Fruit fly (Drosophila melanogaster) whole organism, embryonic: ENCODE measurements around the gene CG14142.
A peak's percentile ranks its signal among the peaks of the same experiment; 100 is the strongest.

Experiments used
- Antp ChIP-seq: fragments of 200-800 bp; sonication (Bioruptor generic); optimal IDR thresholded peaks from 3 replicates; lab custom pipeline; 2016; ENCODE audit warnings: missing biosample characterization, missing genetic modification characterization
- Atf-2 ChIP-seq: fragments of 200-800 bp; sonication (Bioruptor generic); optimal IDR thresholded peaks from 2 replicates; lab custom pipeline; 2016; ENCODE audit warnings: missing biosample characterization, missing genetic modification characterization
- BtbVII ChIP-seq: fragments of 200-800 bp; sonication (Bioruptor generic); optimal IDR thresholded peaks from 3 replicates; lab custom pipeline; 2017; ENCODE audit warnings: missing biosample characterization, mild to moderate bottlenecking, missing genetic modification characterization
- Bteb2 ChIP-seq: fragments of 200-800 bp; sonication (Bioruptor generic); optimal IDR thresholded peaks from 2 replicates; lab custom pipeline; 2016; ENCODE audit warnings: missing biosample characterization, missing genetic modification characterization
- CG11504 ChIP-seq: fragments of 200-800 bp; sonication (Bioruptor generic); optimal IDR thresholded peaks from 3 replicates; lab custom pipeline; 2019; ENCODE audit warnings: missing biosample characterization, mild to moderate bottlenecking, missing genetic modification characterization, moderate library complexity
- CG1529 ChIP-seq: fragments of 200-800 bp; sonication (Bioruptor generic); optimal IDR thresholded peaks from 3 replicates; lab custom pipeline; 2018; ENCODE audit warnings: missing biosample characterization, missing genetic modification characterization
- CG1647 ChIP-seq: fragments of 200-800 bp; sonication (Bioruptor generic); optimal IDR thresholded peaks from 3 replicates; lab custom pipeline; 2016; ENCODE audit warnings: missing biosample characterization, missing genetic modification characterization
- CG17612 ChIP-seq: fragments of 200-800 bp; sonication (Bioruptor generic); IDR thresholded peaks from 2 replicates; pipeline ENCODE4 v1.3.6; 2022; ENCODE audit warnings: missing biosample characterization, missing genetic modification characterization
- CG18599 ChIP-seq: fragments of 200-800 bp; sonication (Bioruptor generic); optimal IDR thresholded peaks from 3 replicates; lab custom pipeline; 2017; ENCODE audit warnings: missing biosample characterization, missing genetic modification characterization, mild to moderate bottlenecking, moderate library complexity, missing genetic modification reagents
- CG2120 ChIP-seq: fragments of 200-800 bp; sonication (Bioruptor generic); optimal IDR thresholded peaks from 3 replicates; lab custom pipeline; 2016; ENCODE audit warnings: missing biosample characterization, missing genetic modification characterization
- CG2712 ChIP-seq: fragments of 200-800 bp; optimal IDR thresholded peaks from 3 replicates; lab custom pipeline; 2019; ENCODE audit warnings: missing biosample characterization, mild to moderate bottlenecking, missing genetic modification characterization, moderate library complexity
- CG31441 ChIP-seq: fragments of 200-800 bp; sonication (Bioruptor generic); IDR thresholded peaks from 2 replicates; pipeline ENCODE4 v1.3.6; 2022; ENCODE audit warnings: missing biosample characterization, missing genetic modification characterization
- CG32532 ChIP-seq: fragments of 200-800 bp; sonication (Bioruptor generic); IDR thresholded peaks from 2 replicates; pipeline ENCODE4 v1.3.6; 2022; ENCODE audit warnings: missing biosample characterization, missing genetic modification characterization
- CG32767 ChIP-seq: fragments of 200-800 bp; sonication (Bioruptor generic); IDR thresholded peaks from 2 replicates; pipeline ENCODE4 v1.3.6; 2022; ENCODE audit warnings: missing biosample characterization, missing genetic modification characterization
- CG34422 ChIP-seq: fragments of 200-800 bp; sonication (Bioruptor generic); IDR thresholded peaks from 3 replicates; pipeline ENCODE4 v1.3.6; 2022; ENCODE audit warnings: missing biosample characterization, missing genetic modification characterization
- CG8290 ChIP-seq, 3 experiments: fragments of 200-800 bp; sonication (Bioruptor generic); optimal IDR thresholded peaks; 2 replicates each; lab custom pipeline; 2016 to 2019; ENCODE audit warnings: missing biosample characterization in 3 of 3, missing genetic modification characterization in 3 of 3, mild to moderate bottlenecking in 2 of 3, moderate library complexity in 1 of 3
- CG9215 ChIP-seq: fragments of 200-800 bp; sonication (Bioruptor generic); IDR thresholded peaks from 2 replicates; pipeline ENCODE4 v1.3.6; 2022; ENCODE audit warnings: missing biosample characterization, missing genetic modification characterization
- CoRest ChIP-seq: fragments of 200-800 bp; sonication (Bioruptor generic); optimal IDR thresholded peaks from 3 replicates; lab custom pipeline; 2018; ENCODE audit warnings: missing biosample characterization, mild to moderate bottlenecking, missing genetic modification characterization, moderate library complexity
- ERR ChIP-seq: fragments of 200-800 bp; sonication (Bioruptor generic); optimal IDR thresholded peaks from 2 replicates; lab custom pipeline; 2016; ENCODE audit warnings: missing biosample characterization, missing genetic modification characterization
- Eip74EF ChIP-seq, 2 experiments: fragments of 200-800 bp in 1 of 2; fragments of >200 bp in 1 of 2; sonication (Bioruptor generic) in 1 of 2; optimal IDR thresholded peaks; 2 replicates each; lab custom pipeline; 2017 to 2019; ENCODE audit warnings: missing biosample characterization in 2 of 2, missing genetic modification characterization in 2 of 2, mild to moderate bottlenecking in 1 of 2, moderate library complexity in 1 of 2
- HLH54F ChIP-seq: fragments of 200-800 bp; sonication (Bioruptor generic); optimal IDR thresholded peaks from 3 replicates; lab custom pipeline; 2016; ENCODE audit warnings: missing biosample characterization, missing genetic modification characterization
- Hey ChIP-seq: fragments of 200-800 bp; sonication (Bioruptor generic); optimal IDR thresholded peaks from 3 replicates; lab custom pipeline; 2018; ENCODE audit warnings: missing biosample characterization, mild to moderate bottlenecking, missing genetic modification characterization
- Myb ChIP-seq: fragments of 200-800 bp; sonication (Bioruptor generic); optimal IDR thresholded peaks from 2 replicates; lab custom pipeline; 2016; ENCODE audit warnings: missing biosample characterization, missing genetic modification characterization
- NC2α ChIP-seq: fragments of 200-800 bp; sonication (Bioruptor generic); optimal IDR thresholded peaks from 2 replicates; lab custom pipeline; 2016; ENCODE audit warnings: missing biosample characterization, missing genetic modification characterization
- Oli ChIP-seq: fragments of 200-800 bp; sonication (Bioruptor generic); optimal IDR thresholded peaks from 2 replicates; lab custom pipeline; 2018; ENCODE audit warnings: missing biosample characterization, mild to moderate bottlenecking, missing genetic modification characterization, moderate library complexity
- Pdp1 ChIP-seq, 2 experiments: fragments of 200-800 bp; sonication (Bioruptor generic); optimal IDR thresholded peaks; 3 replicates each; lab custom pipeline; 2016; ENCODE audit warnings: missing biosample characterization in 2 of 2, missing genetic modification characterization in 2 of 2, mild to moderate bottlenecking in 1 of 2, moderate library complexity in 1 of 2
- Rfx ChIP-seq: fragments of 200-800 bp; sonication (Bioruptor generic); IDR thresholded peaks from 2 replicates; pipeline ENCODE4 v1.3.6; 2022; ENCODE audit warnings: missing biosample characterization, missing genetic modification characterization
- Vsx1 ChIP-seq: fragments of 200-800 bp; sonication (Bioruptor generic); optimal IDR thresholded peaks from 2 replicates; lab custom pipeline; 2017; ENCODE audit warnings: missing biosample characterization, mild to moderate bottlenecking, missing genetic modification characterization, missing genetic modification reagents
- ab ChIP-seq: fragments of 200-800 bp; sonication (Bioruptor generic); optimal IDR thresholded peaks from 2 replicates; lab custom pipeline; 2016; ENCODE audit warnings: missing biosample characterization, missing genetic modification characterization
- amos ChIP-seq: fragments of 200-800 bp; sonication (Bioruptor generic); IDR thresholded peaks from 2 replicates; pipeline ENCODE4 v1.3.6; 2022; ENCODE audit warnings: missing biosample characterization, missing genetic modification characterization; ENCODE audit not compliant: partially characterized antibody
- aop ChIP-seq: fragments of 200-800 bp; sonication (Bioruptor generic); IDR thresholded peaks from 2 replicates; pipeline ENCODE4 v1.3.6; 2022; ENCODE audit warnings: missing biosample characterization, missing genetic modification characterization
- az2 ChIP-seq: fragments of 200-800 bp; sonication (Bioruptor generic); optimal IDR thresholded peaks from 3 replicates; lab custom pipeline; 2016; ENCODE audit warnings: missing biosample characterization, missing genetic modification characterization
- bab2 ChIP-seq: fragments of 200-800 bp; sonication (Bioruptor generic); optimal IDR thresholded peaks from 2 replicates; lab custom pipeline; 2016; ENCODE audit warnings: missing biosample characterization, missing genetic modification characterization
- chm ChIP-seq: fragments of 200-800 bp; sonication (Bioruptor generic); IDR thresholded peaks from 2 replicates; pipeline ENCODE4 v1.3.6; 2022; ENCODE audit warnings: missing biosample characterization, missing genetic modification characterization
- chn ChIP-seq: fragments of 200-800 bp; sonication (Bioruptor generic); optimal IDR thresholded peaks from 2 replicates; lab custom pipeline; 2016; ENCODE audit warnings: missing biosample characterization, missing genetic modification characterization
- danr ChIP-seq: fragments of 200-800 bp; sonication (Bioruptor generic); IDR thresholded peaks from 2 replicates; pipeline ENCODE4 v1.3.6; 2022; ENCODE audit warnings: missing biosample characterization, missing genetic modification characterization
- dmrt11E ChIP-seq: fragments of 200-800 bp; sonication (Bioruptor generic); optimal IDR thresholded peaks from 3 replicates; lab custom pipeline; 2018; ENCODE audit warnings: missing biosample characterization, mild to moderate bottlenecking, missing genetic modification characterization, moderate library complexity
- dmrt99B ChIP-seq: fragments of 200-800 bp; sonication (Bioruptor generic); optimal IDR thresholded peaks from 2 replicates; lab custom pipeline; 2018; ENCODE audit warnings: missing biosample characterization, mild to moderate bottlenecking, missing genetic modification characterization, moderate library complexity
- fd102C ChIP-seq: fragments of 200-800 bp; sonication (Bioruptor generic); optimal IDR thresholded peaks from 2 replicates; lab custom pipeline; 2018; ENCODE audit warnings: missing biosample characterization, mild to moderate bottlenecking, missing genetic modification characterization, moderate library complexity
- fd96Cb ChIP-seq: fragments of 200-800 bp; sonication (Bioruptor generic); optimal IDR thresholded peaks from 2 replicates; lab custom pipeline; 2018; ENCODE audit warnings: missing biosample characterization, mild to moderate bottlenecking, missing genetic modification characterization, moderate library complexity
- hth ChIP-seq: fragments of >200 bp; optimal IDR thresholded peaks from 2 replicates; lab custom pipeline; 2017; ENCODE audit warnings: inconsistent platforms
- jigr1 ChIP-seq: fragments of 200-800 bp; sonication (Bioruptor generic); IDR thresholded peaks from 3 replicates; pipeline ENCODE4 v1.3.6; 2022; ENCODE audit warnings: missing biosample characterization, missing genetic modification characterization
- kah ChIP-seq: fragments of 200-800 bp; sonication (Bioruptor generic); optimal IDR thresholded peaks from 2 replicates; lab custom pipeline; 2018; ENCODE audit warnings: missing biosample characterization, mild to moderate bottlenecking, missing genetic modification characterization
- lilli ChIP-seq: fragments of 200-800 bp; sonication (Bioruptor generic); optimal IDR thresholded peaks from 3 replicates; lab custom pipeline; 2016; ENCODE audit warnings: missing biosample characterization, missing genetic modification characterization
- lmd ChIP-seq: fragments of 200-800 bp; sonication (Bioruptor generic); IDR thresholded peaks from 2 replicates; pipeline ENCODE4 v1.3.6; 2022; ENCODE audit warnings: missing biosample characterization, missing genetic modification characterization
- mld ChIP-seq: fragments of 200-800 bp; sonication (Bioruptor generic); IDR thresholded peaks from 3 replicates; pipeline ENCODE4 v1.3.6; 2022; ENCODE audit warnings: missing biosample characterization, missing genetic modification characterization; ENCODE audit not compliant: partially characterized antibody
- pita ChIP-seq: fragments of 200-800 bp; sonication (Bioruptor generic); optimal IDR thresholded peaks from 2 replicates; lab custom pipeline; 2017; ENCODE audit warnings: missing biosample characterization, mild to moderate bottlenecking, missing genetic modification characterization
- slbo ChIP-seq: fragments of 200-800 bp; sonication (Bioruptor generic); IDR thresholded peaks from 2 replicates; pipeline ENCODE4 v1.3.6; 2022; ENCODE audit warnings: missing biosample characterization, missing genetic modification characterization
- wdn ChIP-seq: fragments of 200-800 bp; sonication (Bioruptor generic); IDR thresholded peaks from 2 replicates; pipeline ENCODE4 v1.3.6; 2022; ENCODE audit warnings: missing biosample characterization, missing genetic modification characterization
- zen ChIP-seq: fragments of 200-800 bp; sonication (Bioruptor generic); optimal IDR thresholded peaks from 3 replicates; lab custom pipeline; 2018; ENCODE audit warnings: missing biosample characterization, mild to moderate bottlenecking, missing genetic modification characterization, moderate library complexity
- zen2 ChIP-seq: fragments of 200-800 bp; sonication (Bioruptor generic); IDR thresholded peaks from 3 replicates; pipeline ENCODE4 v1.3.6; 2022; ENCODE audit warnings: missing biosample characterization, missing genetic modification characterization; ENCODE audit not compliant: partially characterized antibody

The CG14142 gene

dm6 chr3L:11124439-11124838 is 48.9 kb upstream of the CG14142 start (continued):
- TF ChIP-seq Oli (tag; lab: Kevin White, UChicago) (peak; percentile 44), slbo (GFP tag; lab: Robert Waterston, UW) (no peak), CG11504 (tag; lab: Kevin White, UChicago) (peak; percentile 46), CG32767 (GFP tag; lab: Robert Waterston, UW) (no peak), lilli (GFP tag; lab: Kevin White, UChicago) (peak; percentile 37), CG9215 (GFP tag; lab: Robert Waterston, UW) (no peak), CG1647 (GFP tag; lab: Kevin White, UChicago) (no peak), dmrt99B (tag; lab: Kevin White, UChicago) (peak; percentile 29), hth (lab: Kevin White, UChicago) (no peak), CG2120 (GFP tag; lab: Kevin White, UChicago) (peak; percentile 36), CG2712 (tag; lab: Kevin White, UChicago) (no peak), CG17612 (GFP tag; lab: Robert Waterston, UW) (no peak), jigr1 (GFP tag; lab: Robert Waterston, UW) (no peak), Atf-2 (GFP tag; lab: Kevin White, UChicago) (no peak), CG1529 (GFP tag; lab: Kevin White, UChicago) (no peak), ab (GFP tag; lab: Kevin White, UChicago) (no peak), NC2α (GFP tag; lab: Kevin White, UChicago) (no peak), zen (tag; lab: Kevin White, UChicago) (no peak), wdn (GFP tag; lab: Robert Waterston, UW) (no peak), zen2 (GFP tag; lab: Robert Waterston, UW) (no peak), Pdp1 (GFP tag; optimal IDR thresholded peaks at IDR 0.05; lab: Kevin White, UChicago) (peak in 1 of 2 experiments; percentile 2), bab2 (no peak), Rfx (GFP tag; lab: Robert Waterston, UW) (0 out of 2 replicates have a peak, but pooled peaks have one; percentile 20), CG34422 (GFP tag; lab: Robert Waterston, UW) (no peak), fd96Cb (tag; lab: Kevin White, UChicago) (peak; percentile 7), amos (GFP tag; lab: Robert Waterston, UW) (no peak), kah (GFP tag; lab: Kevin White, UChicago) (no peak), CoRest (peak; percentile 13), CG31441 (GFP tag; lab: Robert Waterston, UW) (peak; percentile 32; the same call in 1 of the 2 replicates), aop (no peak), CG18599 (peak; percentile 1), ERR (GFP tag; lab: Kevin White, UChicago) (no peak), HLH54F (GFP tag; lab: Kevin White, UChicago) (no peak), Antp (GFP tag; lab: Kevin White, UChicago) (no peak), Vsx1 (no peak), dmrt11E (no peak), CG8290 (GFP tag; optimal IDR thresholded peaks at IDR 0.05; lab: Kevin White, UChicago) (no peak), CG8290 (tag; optimal IDR thresholded peaks at IDR 0.05; lab: Kevin White, UChicago) (no peak), chm (no peak), Eip74EF (GFP tag; optimal IDR thresholded peaks at IDR 0.05; lab: Kevin White, UChicago) (peak in 1 of 2 experiments; percentile 20), Hey (tag; lab: Kevin White, UChicago) (no peak), BtbVII (GFP tag; lab: Kevin White, UChicago) (no peak), az2 (GFP tag; lab: Kevin White, UChicago) (no peak), Myb (GFP tag; lab: Kevin White, UChicago) (no peak), danr (no peak), chn (GFP tag; lab: Kevin White, UChicago) (peak; percentile 16), CG32532 (GFP tag; lab: Robert Waterston, UW) (no peak), fd102C (no peak), mld (GFP tag; lab: Robert Waterston, UW) (no peak), Bteb2 (GFP tag; lab: Kevin White, UChicago) (no peak), lmd (0 out of 2 replicates have a peak, but pooled peaks have one; percentile 13), pita (GFP tag; lab: Kevin White, UChicago) (no peak)
